Fruit fly (Drosophila melanogaster): ENCODE data around the gene lmgB.
A peak's percentile ranks its signal among the peaks of the same experiment; 100 is the strongest.

Gene lmgB

dm6 chr2L:8485562-8485961 is 42.9 kb downstream of the lmgB start (continued):
- TF ChIP-seq chm (GFP tag; IDR thresholded peaks at IDR 0.05) = 0 out of 2 replicates have a peak, but pooled peaks have one; percentile 15
- TF ChIP-seq zfh2 (GFP tag; optimal IDR thresholded peaks at IDR 0.05) = no peak
- TF ChIP-seq nmo (GFP tag; optimal IDR thresholded peaks at IDR 0.05) = no peak
- no peak for TF ChIP-seq fu2 (GFP tag; optimal IDR thresholded peaks at IDR 0.05)
- TF ChIP-seq CG6175 (GFP tag; IDR thresholded peaks at IDR 0.05) = no peak
- no peak for TF ChIP-seq CG14667 (GFP tag; IDR thresholded peaks at IDR 0.05)
- no peak for TF ChIP-seq CG4360 (GFP tag; IDR thresholded peaks at IDR 0.05)
- no peak for TF ChIP-seq CG10209 (GFP tag; optimal IDR thresholded peaks at IDR 0.05)
- TF ChIP-seq CG4854 (GFP tag; optimal IDR thresholded peaks at IDR 0.05) = no peak
- TF ChIP-seq CG2120 (GFP tag; optimal IDR thresholded peaks at IDR 0.05) = no peak
- no peak for TF ChIP-seq Hand (GFP tag; optimal IDR thresholded peaks at IDR 0.05)
- no peak for TF ChIP-seq corto (GFP tag; optimal IDR thresholded peaks at IDR 0.05)
- TF ChIP-seq CG11085 (GFP tag; IDR thresholded peaks at IDR 0.05) = no peak
- no peak for TF ChIP-seq Side (GFP tag; optimal IDR thresholded peaks at IDR 0.05)
- TF ChIP-seq ems (GFP tag; optimal IDR thresholded peaks at IDR 0.05) = no peak
- TF ChIP-seq CG12155 (GFP tag; optimal IDR thresholded peaks at IDR 0.05) = no peak
- TF ChIP-seq Dek (tag; optimal IDR thresholded peaks at IDR 0.05) = no peak
- peak; percentile 50 for TF ChIP-seq CG31365 (tag; optimal IDR thresholded peaks at IDR 0.05)
- no peak for TF ChIP-seq lmd (GFP tag; IDR thresholded peaks at IDR 0.05)
- TF ChIP-seq CG11504 (tag; optimal IDR thresholded peaks at IDR 0.05) = no peak
- no peak for TF ChIP-seq sna (GFP tag; IDR thresholded peaks at IDR 0.05; ENCODE audit: partially characterized antibody)
- no peak for TF ChIP-seq Fer3 (tag; optimal IDR thresholded peaks at IDR 0.05)
- no peak for TF ChIP-seq CG10462 (GFP tag; optimal IDR thresholded peaks at IDR 0.05)
- no peak for TF ChIP-seq CG14860 (GFP tag; IDR thresholded peaks at IDR 0.05; ENCODE audit: partially characterized antibody)
- TF ChIP-seq Spps (tag; optimal IDR thresholded peaks at IDR 0.05) = no peak
- no peak for TF ChIP-seq CG8290 (GFP tag; optimal IDR thresholded peaks at IDR 0.05)
- TF ChIP-seq CG8290 (tag; optimal IDR thresholded peaks at IDR 0.05) = no peak
- peak; percentile 89 for TF ChIP-seq CG42726 (GFP tag; IDR thresholded peaks at IDR 0.05; ENCODE audit: partially characterized antibody)
- no peak for TF ChIP-seq CG10274 (GFP tag; optimal IDR thresholded peaks at IDR 0.05)
- no peak for TF ChIP-seq en (GFP tag; optimal IDR thresholded peaks at IDR 0.05)
- TF ChIP-seq CG3065 (GFP tag; optimal IDR thresholded peaks at IDR 0.05) = no peak
- TF ChIP-seq phol (tag; optimal IDR thresholded peaks at IDR 0.05) = no peak
- TF ChIP-seq CG14050 (GFP tag; IDR thresholded peaks at IDR 0.05) = no peak
- TF ChIP-seq CG9876 (GFP tag; optimal IDR thresholded peaks at IDR 0.05) = no peak
- no peak for TF ChIP-seq dpn (GFP tag; optimal IDR thresholded peaks at IDR 0.05)
- TF ChIP-seq HmgZ (tag; optimal IDR thresholded peaks at IDR 0.05) = peak; percentile 50
- no peak for TF ChIP-seq CG4404 (GFP tag; IDR thresholded peaks at IDR 0.05)
- TF ChIP-seq CG1603 (tag; optimal IDR thresholded peaks at IDR 0.05) = no peak
- no peak for TF ChIP-seq CG7372 (GFP tag; IDR thresholded peaks at IDR 0.05)
- TF ChIP-seq CG14441 (GFP tag; IDR thresholded peaks at IDR 0.05) = no peak
- TF ChIP-seq org-1 (GFP tag; optimal IDR thresholded peaks at IDR 0.05) = no peak
- peak; percentile 79 for TF ChIP-seq nerfin-2 (GFP tag; IDR thresholded peaks at IDR 0.05; ENCODE audit: partially characterized antibody)
- TF ChIP-seq Oaz (GFP tag; IDR thresholded peaks at IDR 0.05) = no peak
- TF ChIP-seq jing (GFP tag; optimal IDR thresholded peaks at IDR 0.05) = no peak
- TF ChIP-seq Neu2 (GFP tag; optimal IDR thresholded peaks at IDR 0.05; ENCODE audit: borderline replicate concordance) = no peak
- TF ChIP-seq sug (tag; optimal IDR thresholded peaks at IDR 0.05) = peak; percentile 1
- TF ChIP-seq Vsx1 (GFP tag; optimal IDR thresholded peaks at IDR 0.05) = no peak
- no peak for TF ChIP-seq Poxn (GFP tag; IDR thresholded peaks at IDR 0.05)
- TF ChIP-seq z (GFP tag; IDR thresholded peaks at IDR 0.05) = no peak
- TF ChIP-seq CG12236 (GFP tag; optimal IDR thresholded peaks at IDR 0.05) = no peak
- TF ChIP-seq NFAT (GFP tag; IDR thresholded peaks at IDR 0.05) = no peak; the same call in 1 of the 2 replicates
- no peak for TF ChIP-seq Blimp-1 (GFP tag; optimal IDR thresholded peaks at IDR 0.05)
